Worm (Caenorhabditis elegans) whole organism, L4 larva: ENCODE results near the gene C13A2.10.

Experiments
- D1046.2 ChIP-seq: fragments of 200-800 bp; sonication (Bioruptor generic); IDR thresholded peaks from 2 replicates; pipeline ENCODE4 v1.3.6; 2022; ENCODE audit warnings: missing genetic modification characterization, missing compliant biosample characterization
- F26F4.8 ChIP-seq: fragments of 200-800 bp; sonication (Bioruptor generic); conservative IDR thresholded peaks from 2 replicates; pipeline ENCODE4 v1.3.6; 2022; ENCODE audit warnings: missing genetic modification characterization, missing compliant biosample characterization
- F37D6.2 ChIP-seq: sonication (generic microtip); optimal IDR thresholded peaks from 2 replicates; lab custom pipeline; 2016; ENCODE audit warnings: mild to moderate bottlenecking, missing genetic modification characterization, missing compliant biosample characterization
- F49E8.2 ChIP-seq: sonication (generic microtip); optimal IDR thresholded peaks from 2 replicates; lab custom pipeline; 2016; ENCODE audit warnings: missing compliant biosample characterization, mild to moderate bottlenecking, missing genetic modification characterization, borderline replicate concordance
- R02D3.7 ChIP-seq: fragments of 150-350 bp; sonication (generic microtip); optimal IDR thresholded peaks from 3 replicates; lab custom pipeline; 2014; ENCODE audit warnings: missing biosample characterization, missing genetic modification characterization
- T26A8.4 ChIP-seq: fragments of 200-800 bp; sonication (Bioruptor generic); IDR thresholded peaks from 2 replicates; pipeline ENCODE4 v1.3.6; 2022; ENCODE audit warnings: missing genetic modification characterization, missing compliant biosample characterization
- Y48G9A.11 ChIP-seq: fragments of 200-800 bp; sonication (Bioruptor generic); IDR thresholded peaks from 2 replicates; pipeline ENCODE4 v1.3.6; 2022; ENCODE audit warnings: missing genetic modification reagents, missing genetic modification characterization, missing compliant biosample characterization
- Y5F2A.4 ChIP-seq: fragments of 200-800 bp; sonication (Bioruptor generic); optimal IDR thresholded peaks from 2 replicates; lab custom pipeline; 2018; ENCODE audit warnings: mild to moderate bottlenecking, missing genetic modification characterization, missing compliant biosample characterization
- Y75B8A.6 ChIP-seq: fragments of 200-800 bp; sonication (Bioruptor generic); IDR thresholded peaks from 2 replicates; pipeline ENCODE4 v1.3.6; 2022; ENCODE audit warnings: missing genetic modification reagents, missing genetic modification characterization, missing compliant biosample characterization
- ZK546.5 ChIP-seq, 2 experiments: sonication (generic microtip); optimal IDR thresholded peaks; 2 replicates each; lab custom pipeline; 2017; ENCODE audit warnings: missing biosample characterization in 2 of 2, missing genetic modification characterization in 2 of 2
- ama-1 ChIP-seq: fragments of 150-350 bp; optimal IDR thresholded peaks from 2 replicates; lab custom pipeline; 2014; ENCODE audit warnings: inconsistent platforms, mixed read lengths
- ceh-20 ChIP-seq: fragments of 200-800 bp; sonication (Bioruptor generic); IDR thresholded peaks from 2 replicates; pipeline ENCODE4 v1.3.6; 2022; ENCODE audit warnings: missing genetic modification reagents, missing genetic modification characterization, missing compliant biosample characterization
- ces-1 ChIP-seq: fragments of 150-350 bp; sonication (generic microtip); optimal IDR thresholded peaks from 4 replicates; lab custom pipeline; 2014; ENCODE audit warnings: missing biosample characterization, missing genetic modification reagents, missing genetic modification characterization
- ctbp-1 ChIP-seq: fragments of 200-800 bp; sonication (Bioruptor generic); IDR thresholded peaks from 2 replicates; pipeline ENCODE4 v1.3.6; 2022; ENCODE audit warnings: missing genetic modification reagents, missing genetic modification characterization, missing compliant biosample characterization
- dmd-6 ChIP-seq: fragments of 200-800 bp; sonication (Bioruptor generic); IDR thresholded peaks from 2 replicates; pipeline ENCODE4 v1.3.6; 2022; ENCODE audit warnings: missing genetic modification reagents, missing genetic modification characterization, missing compliant biosample characterization
- dmd-8 ChIP-seq: fragments of 200-800 bp; sonication (Bioruptor generic); IDR thresholded peaks from 2 replicates; pipeline ENCODE4 v1.3.6; 2022; ENCODE audit warnings: missing genetic modification characterization, missing compliant biosample characterization
- duxl-1 ChIP-seq: sonication (generic microtip); optimal IDR thresholded peaks from 2 replicates; lab custom pipeline; 2016; ENCODE audit warnings: mild to moderate bottlenecking, missing genetic modification characterization, moderate library complexity, missing compliant biosample characterization; ENCODE audit not compliant: poor library complexity
- dve-1 ChIP-seq: sonication (generic microtip); optimal IDR thresholded peaks from 2 replicates; lab custom pipeline; 2017; ENCODE audit warnings: antibody characterized with exemption, mild to moderate bottlenecking, missing genetic modification characterization, missing compliant biosample characterization; ENCODE audit not compliant: insufficient read depth
- egl-27 ChIP-seq: sonication (generic microtip); optimal IDR thresholded peaks from 3 replicates; lab custom pipeline; 2017; ENCODE audit warnings: missing biosample characterization, missing genetic modification reagents, missing genetic modification characterization
- fkh-10 ChIP-seq: fragments of 150-350 bp; optimal IDR thresholded peaks from 2 replicates; lab custom pipeline; 2014; ENCODE audit warnings: missing biosample characterization, missing genetic modification reagents, missing genetic modification characterization
- gei-8 ChIP-seq: fragments of 200-800 bp; sonication (Bioruptor generic); optimal IDR thresholded peaks from 2 replicates; lab custom pipeline; 2018; ENCODE audit warnings: mild to moderate bottlenecking, missing genetic modification characterization, missing compliant biosample characterization
- hif-1 ChIP-seq, 2 experiments: sonication (generic microtip); optimal IDR thresholded peaks; 2 replicates each; lab custom pipeline; 2016 to 2017; ENCODE audit warnings: missing compliant biosample characterization in 2 of 2, missing genetic modification characterization in 2 of 2, missing genetic modification reagents in 2 of 2, missing genotype in 2 of 2, mild to moderate bottlenecking in 1 of 2
- hlh-11 ChIP-seq: fragments of 200-800 bp; sonication (Bioruptor generic); optimal IDR thresholded peaks from 2 replicates; lab custom pipeline; 2018; ENCODE audit warnings: mild to moderate bottlenecking, missing genetic modification characterization, missing compliant biosample characterization
- hlh-30 ChIP-seq: sonication (generic microtip); optimal IDR thresholded peaks from 2 replicates; lab custom pipeline; 2017; ENCODE audit warnings: antibody characterized with exemption, mild to moderate bottlenecking, missing genetic modification characterization, missing compliant biosample characterization; ENCODE audit not compliant: insufficient read depth
- hmg-1.1 ChIP-seq: fragments of 200-800 bp; sonication (Bioruptor generic); IDR thresholded peaks from 2 replicates; pipeline ENCODE4 v1.3.6; 2022; ENCODE audit warnings: missing genetic modification reagents, missing genetic modification characterization, missing compliant biosample characterization
- jun-1 ChIP-seq: fragments of 150-350 bp; optimal IDR thresholded peaks from 2 replicates; lab custom pipeline; 2014; ENCODE audit warnings: missing biosample characterization, missing genetic modification reagents, missing genetic modification characterization
- lin-39 ChIP-seq: fragments of 150-350 bp; optimal IDR thresholded peaks from 2 replicates; lab custom pipeline; 2014; ENCODE audit warnings: missing biosample characterization, missing genetic modification reagents, missing genetic modification characterization
- mdl-1 ChIP-seq, 2 experiments: fragments of 150-350 bp in 1 of 2; sonication (generic microtip) in 1 of 2; optimal IDR thresholded peaks; 2 replicates each; lab custom pipeline; 2014 to 2017; ENCODE audit warnings: missing biosample characterization in 2 of 2, missing genetic modification characterization in 2 of 2
- mdt-29 ChIP-seq: fragments of 200-800 bp; sonication (Bioruptor generic); IDR thresholded peaks from 2 replicates; pipeline ENCODE4 v1.3.6; 2022; ENCODE audit warnings: missing genetic modification reagents, missing genetic modification characterization, missing compliant biosample characterization
- mep-1 ChIP-seq: fragments of 150-350 bp; sonication (generic microtip); optimal IDR thresholded peaks from 3 replicates; lab custom pipeline; 2014; ENCODE audit warnings: missing biosample characterization, missing genetic modification characterization
- mes-2 ChIP-seq: sonication (generic microtip); optimal IDR thresholded peaks from 2 replicates; lab custom pipeline; 2016; ENCODE audit warnings: missing genotype, mild to moderate bottlenecking, missing genetic modification characterization, missing compliant biosample characterization; ENCODE audit not compliant: poor library complexity, severe bottlenecking
- mxl-3 ChIP-seq: fragments of 200-800 bp; sonication (Bioruptor generic); optimal IDR thresholded peaks from 2 replicates; lab custom pipeline; 2018; ENCODE audit warnings: mild to moderate bottlenecking, missing genetic modification characterization, missing compliant biosample characterization
- nhr-102 ChIP-seq: sonication (generic microtip); optimal IDR thresholded peaks from 2 replicates; lab custom pipeline; 2016; ENCODE audit warnings: mild to moderate bottlenecking, missing genetic modification characterization, moderate library complexity, missing compliant biosample characterization
- nhr-11 ChIP-seq: fragments of 150-350 bp; optimal IDR thresholded peaks from 2 replicates; lab custom pipeline; 2014; ENCODE audit warnings: missing biosample characterization, missing genetic modification characterization
- nhr-111 ChIP-seq: fragments of 200-800 bp; sonication (Bioruptor generic); optimal IDR thresholded peaks from 2 replicates; lab custom pipeline; 2018; ENCODE audit warnings: mild to moderate bottlenecking, missing genetic modification characterization, missing compliant biosample characterization
- nhr-25 ChIP-seq: sonication (generic microtip); optimal IDR thresholded peaks from 2 replicates; lab custom pipeline; 2017; ENCODE audit warnings: missing genetic modification characterization, mild to moderate bottlenecking, missing compliant biosample characterization, antibody characterized with exemption, moderate library complexity, borderline replicate concordance; ENCODE audit not compliant: insufficient read depth
- nhr-42 ChIP-seq: fragments of 200-800 bp; sonication (Bioruptor generic); IDR thresholded peaks from 2 replicates; pipeline ENCODE4 v1.3.6; 2022; ENCODE audit warnings: missing genetic modification characterization, missing compliant biosample characterization
- nhr-48 ChIP-seq: sonication (generic microtip); optimal IDR thresholded peaks from 2 replicates; lab custom pipeline; 2016; ENCODE audit warnings: mild to moderate bottlenecking, missing genetic modification characterization, missing compliant biosample characterization
- nhr-6 ChIP-seq: fragments of 150-350 bp; optimal IDR thresholded peaks from 2 replicates; lab custom pipeline; 2014; ENCODE audit warnings: missing biosample characterization, missing genetic modification characterization
- pha-4 ChIP-seq, 2 experiments: fragments of 150-350 bp in 1 of 2; fragments of 200-800 bp in 1 of 2; sonication (Bioruptor generic) in 1 of 2; IDR thresholded peaks in 1 of 2; optimal IDR thresholded peaks in 1 of 2; 2 replicates each; pipeline versions ENCODE4 v1.3.6 to Lab custom; 2014 to 2022; ENCODE audit warnings: missing genetic modification characterization in 2 of 2, missing genetic modification reagents in 2 of 2, missing biosample characterization in 1 of 2, missing compliant biosample characterization in 1 of 2
- php-3 ChIP-seq: fragments of 200-800 bp; sonication (Bioruptor generic); IDR thresholded peaks from 2 replicates; pipeline ENCODE4 v1.3.6; 2022; ENCODE audit warnings: missing genetic modification reagents, missing genetic modification characterization, missing compliant biosample characterization
- rbr-2 ChIP-seq: sonication (generic microtip); optimal IDR thresholded peaks from 2 replicates; lab custom pipeline; 2016; ENCODE audit warnings: missing genotype, missing genetic modification characterization, missing compliant biosample characterization
- saeg-2 ChIP-seq: fragments of 200-800 bp; sonication (Bioruptor generic); IDR thresholded peaks from 2 replicates; pipeline ENCODE4 v1.3.6; 2022; ENCODE audit warnings: missing genetic modification reagents, missing genetic modification characterization, missing compliant biosample characterization
- sdz-12 ChIP-seq: fragments of 200-800 bp; sonication (Bioruptor generic); optimal IDR thresholded peaks from 2 replicates; lab custom pipeline; 2018; ENCODE audit warnings: mild to moderate bottlenecking, missing genetic modification characterization, missing compliant biosample characterization
- skn-1 ChIP-seq: fragments of 150-350 bp; optimal IDR thresholded peaks from 2 replicates; lab custom pipeline; 2014; ENCODE audit warnings: missing biosample characterization, missing genetic modification characterization
- unc-39 ChIP-seq: sonication (generic microtip); optimal IDR thresholded peaks from 2 replicates; lab custom pipeline; 2017; ENCODE audit warnings: missing biosample characterization, missing genetic modification characterization
- vab-7 ChIP-seq: fragments of 200-800 bp; sonication (Bioruptor generic); IDR thresholded peaks from 2 replicates; pipeline ENCODE4 v1.3.6; 2022; ENCODE audit warnings: missing genetic modification reagents, missing genetic modification characterization, missing compliant biosample characterization
- zfp-2 ChIP-seq: sonication (generic microtip); optimal IDR thresholded peaks from 2 replicates; lab custom pipeline; 2016; ENCODE audit warnings: mild to moderate bottlenecking, missing genetic modification characterization, missing compliant biosample characterization
- zfp-3 ChIP-seq: fragments of 200-800 bp; sonication (Bioruptor generic); conservative IDR thresholded peaks from 2 replicates; pipeline ENCODE4 v1.3.6; 2022; ENCODE audit warnings: missing genetic modification reagents, missing genetic modification characterization, missing compliant biosample characterization
- ztf-11 ChIP-seq: fragments of 150-350 bp; optimal IDR thresholded peaks from 2 replicates; lab custom pipeline; 2014; ENCODE audit warnings: missing biosample characterization, missing genetic modification characterization

Gene C13A2.10

ce11 chrV:7237133-7237532 lies 37.8 kb downstream of the C13A2.10 start, which contains the start of gene hyls-1 (continued):
- TF ChIP-seq mxl-3 (no peak), F26F4.8 (GFP tag; lab: Robert Waterston, UW) (no peak), rbr-2 (tag; lab: Kevin White, UChicago) (peak; percentile 81), gei-8 (GFP tag; lab: Kevin White, UChicago) (no peak), ZK546.5 (tag; optimal IDR thresholded peaks at IDR 0.05; lab: Kevin White, UChicago) (no peak), dmd-8 (no peak), ama-1 (peak; percentile 27), T26A8.4 (GFP tag; lab: Robert Waterston, UW) (peak; percentile 76), nhr-48 (tag; lab: Kevin White, UChicago) (peak; percentile 40), nhr-111 (GFP tag; lab: Kevin White, UChicago) (no peak), Y48G9A.11 (GFP tag; lab: Robert Waterston, UW) (no peak), F37D6.2 (peak; percentile 37), egl-27 (tag; lab: Kevin White, UChicago) (peak; percentile 32), F49E8.2 (tag; lab: Kevin White, UChicago) (peak; percentile 44), sdz-12 (no peak), ces-1 (GFP tag; lab: Kevin White, UChicago) (no peak), ctbp-1 (GFP tag; lab: Robert Waterston, UW) (no peak), nhr-11 (tag; lab: Kevin White, UChicago) (no peak), nhr-102 (peak; percentile 70), jun-1 (tag; lab: Kevin White, UChicago) (no peak), Y75B8A.6 (no peak), mdl-1 (tag; optimal IDR thresholded peaks at IDR 0.05; lab: Kevin White, UChicago) (no peak), R02D3.7 (tag; lab: Kevin White, UChicago) (no peak), php-3 (GFP tag; lab: Robert Waterston, UW) (no peak), hif-1 (tag; optimal IDR thresholded peaks at IDR 0.05; lab: Kevin White, UChicago) (peak in 1 of 2 experiments; percentile 84), hlh-11 (peak; percentile 50), nhr-6 (tag; lab: Kevin White, UChicago) (peak; percentile 84), zfp-3 (GFP tag; lab: Robert Waterston, UW) (0 out of 2 replicates have a peak, but pooled peaks have one; percentile 37), duxl-1 (peak; percentile 66), Y5F2A.4 (GFP tag; lab: Kevin White, UChicago) (no peak), zfp-2 (tag; lab: Kevin White, UChicago) (peak; percentile 27), nhr-25 (tag; lab: Kevin White, UChicago) (peak; percentile 69), mep-1 (tag; lab: Kevin White, UChicago) (peak; percentile 89), unc-39 (tag; lab: Kevin White, UChicago) (no peak), fkh-10 (no peak), saeg-2 (GFP tag; lab: Robert Waterston, UW) (no peak), ceh-20 (GFP tag; lab: Robert Waterston, UW) (no peak), dve-1 (peak; percentile 88), vab-7 (no peak), hlh-30 (peak; percentile 85), D1046.2 (GFP tag; lab: Robert Waterston, UW) (no peak), nhr-42 (GFP tag; lab: Robert Waterston, UW) (0 out of 2 replicates have a peak, but pooled peaks have one; percentile 37), mdt-29 (no peak), hmg-1.1 (GFP tag; lab: Robert Waterston, UW) (peak; percentile 77), mes-2 (tag; lab: Kevin White, UChicago) (peak; percentile 92), lin-39 (tag; lab: Kevin White, UChicago) (no peak), pha-4 (GFP tag; IDR thresholded peaks at IDR 0.05; lab: Robert Waterston, UW) (no peak), pha-4 (tag; optimal IDR thresholded peaks at IDR 0.05; lab: Kevin White, UChicago) (peak; percentile 75), ztf-11 (tag; lab: Kevin White, UChicago) (no peak), dmd-6 (GFP tag; lab: Robert Waterston, UW) (peak; percentile 75), skn-1 (tag; lab: Kevin White, UChicago) (no peak)
